Fruit fly (Drosophila melanogaster) whole organism, wandering third instar larva: Measurements from ENCODE around the gene CG15531.

Experiments
- Abd-B ChIP-seq: fragments of >200 bp; optimal IDR thresholded peaks from 2 replicates; lab custom pipeline; 2017; ENCODE audit warnings: missing biosample characterization, missing genetic modification characterization
- CG32264 ChIP-seq: fragments of 200-800 bp; sonication (Bioruptor generic); optimal IDR thresholded peaks from 2 replicates; lab custom pipeline; 2016; ENCODE audit warnings: missing biosample characterization, missing genetic modification characterization
- CG9705 ChIP-seq: fragments of 200-800 bp; sonication (Bioruptor generic); optimal IDR thresholded peaks from 2 replicates; lab custom pipeline; 2018; ENCODE audit warnings: missing biosample characterization, mild to moderate bottlenecking, missing genetic modification characterization
- CrebA ChIP-seq: fragments of 200-800 bp; sonication (Bioruptor generic); optimal IDR thresholded peaks from 2 replicates; lab custom pipeline; 2016; ENCODE audit warnings: missing biosample characterization, mild to moderate bottlenecking, missing genetic modification characterization, borderline replicate concordance
- Dfd ChIP-seq: fragments of >200 bp; optimal IDR thresholded peaks from 2 replicates; lab custom pipeline; 2017; ENCODE audit warnings: missing biosample characterization, missing genetic modification characterization
- Dif ChIP-seq: fragments of 200-275, 200-300 bp; sonication (Bioruptor generic); optimal IDR thresholded peaks from 2 replicates; lab custom pipeline; 2018; ENCODE audit warnings: missing biosample characterization, missing genetic modification characterization; ENCODE audit not compliant: partially characterized antibody
- GATAd ChIP-seq: sonication (Bioruptor generic); optimal IDR thresholded peaks from 2 replicates; lab custom pipeline; 2016; ENCODE audit warnings: missing biosample characterization, missing genetic modification characterization
- HLH106 ChIP-seq: fragments of 200-800 bp; optimal IDR thresholded peaks from 3 replicates; lab custom pipeline; 2019; ENCODE audit warnings: missing biosample characterization, mild to moderate bottlenecking, missing genetic modification characterization, moderate library complexity
- Hnf4 ChIP-seq: fragments of 200-800 bp; sonication (Bioruptor generic); optimal IDR thresholded peaks from 2 replicates; lab custom pipeline; 2016; ENCODE audit warnings: missing biosample characterization, mild to moderate bottlenecking, missing genetic modification characterization
- Hr78 ChIP-seq: fragments of >200 bp; optimal IDR thresholded peaks from 2 replicates; lab custom pipeline; 2017; ENCODE audit warnings: missing biosample characterization, missing genetic modification characterization
- Hr83 ChIP-seq: fragments of 200-300 bp; sonication (Bioruptor generic); optimal IDR thresholded peaks from 2 replicates; lab custom pipeline; 2016; ENCODE audit warnings: missing biosample characterization, mild to moderate bottlenecking, missing genetic modification characterization, moderate library complexity; ENCODE audit not compliant: poor library complexity, severe bottlenecking
- Jra ChIP-seq: sonication (Bioruptor generic); optimal IDR thresholded peaks from 2 replicates; lab custom pipeline; 2016; ENCODE audit warnings: missing biosample characterization, missing genetic modification characterization
- Mio ChIP-seq: sonication (Bioruptor generic); optimal IDR thresholded peaks from 2 replicates; lab custom pipeline; 2016; ENCODE audit warnings: missing biosample characterization, missing genetic modification characterization
- Myc ChIP-seq: fragments of >200 bp; optimal IDR thresholded peaks from 2 replicates; lab custom pipeline; 2017
- N ChIP-seq: fragments of >200 bp; optimal IDR thresholded peaks from 2 replicates; lab custom pipeline; 2018; ENCODE audit warnings: missing biosample characterization, missing external identifiers, missing genetic modification characterization
- OdsH ChIP-seq: fragments of 200-800 bp; sonication (Bioruptor generic); optimal IDR thresholded peaks from 2 replicates; lab custom pipeline; 2016; ENCODE audit warnings: missing biosample characterization, mild to moderate bottlenecking, missing genetic modification characterization
- Rel ChIP-seq, 2 experiments: fragments of 200-800 bp; sonication (Bioruptor generic) in 1 of 2; optimal IDR thresholded peaks; 2 replicates in 1 of 2; 3 replicates in 1 of 2; lab custom pipeline; 2016 to 2019; ENCODE audit warnings: mild to moderate bottlenecking in 2 of 2, missing biosample characterization in 2 of 2, missing genetic modification characterization in 2 of 2, moderate library complexity in 1 of 2
- Sp1 ChIP-seq: fragments of 200-800 bp; sonication (Bioruptor generic); optimal IDR thresholded peaks from 3 replicates; lab custom pipeline; 2019; ENCODE audit warnings: missing biosample characterization, mild to moderate bottlenecking, missing genetic modification characterization, moderate library complexity
- Vsx2 ChIP-seq: fragments of 200-300, 225-300 bp; sonication (Bioruptor generic); optimal IDR thresholded peaks from 2 replicates; lab custom pipeline; 2018; ENCODE audit warnings: missing biosample characterization, missing genetic modification characterization; ENCODE audit not compliant: partially characterized antibody
- br ChIP-seq: fragments of 200-800 bp; sonication (Bioruptor generic); optimal IDR thresholded peaks from 2 replicates; lab custom pipeline; 2016; ENCODE audit warnings: missing biosample characterization, missing genetic modification characterization
- brk ChIP-seq: fragments of 200-800 bp; sonication (Bioruptor generic); optimal IDR thresholded peaks from 2 replicates; lab custom pipeline; 2016; ENCODE audit warnings: missing biosample characterization, mild to moderate bottlenecking, missing genetic modification characterization
- dl ChIP-seq, 2 experiments: fragments of 175-275, 200-275 bp in 1 of 2; fragments of 200-275 bp in 1 of 2; sonication (Bioruptor generic); optimal IDR thresholded peaks; lab custom pipeline; 2018; ENCODE audit warnings: mild to moderate bottlenecking in 2 of 2, missing biosample characterization in 2 of 2, missing genetic modification characterization in 2 of 2, moderate library complexity in 2 of 2; ENCODE audit not compliant: partially characterized antibody in 2 of 2, insufficient read depth in 1 of 2
- dmrt93B ChIP-seq: fragments of 200-800 bp; sonication (Bioruptor generic); optimal IDR thresholded peaks from 2 replicates; lab custom pipeline; 2018; ENCODE audit warnings: missing biosample characterization, mild to moderate bottlenecking, missing genetic modification characterization
- dsf ChIP-seq: sonication (Bioruptor generic); optimal IDR thresholded peaks from 2 replicates; lab custom pipeline; 2016; ENCODE audit warnings: missing biosample characterization, missing genetic modification characterization, borderline replicate concordance
- ey ChIP-seq: fragments of 200-800 bp; sonication (Bioruptor generic); optimal IDR thresholded peaks from 2 replicates; lab custom pipeline; 2016; ENCODE audit warnings: missing biosample characterization, missing genetic modification characterization
- foxo ChIP-seq, 2 experiments: fragments of 200-800 bp; sonication (Bioruptor generic); optimal IDR thresholded peaks; 2 replicates in 1 of 2; 3 replicates in 1 of 2; lab custom pipeline; 2016 to 2017; ENCODE audit warnings: missing biosample characterization in 2 of 2, missing genetic modification characterization in 2 of 2
- fru ChIP-seq: fragments of 200-800 bp; sonication (Bioruptor generic); optimal IDR thresholded peaks from 3 replicates; lab custom pipeline; 2016; ENCODE audit warnings: missing biosample characterization, mild to moderate bottlenecking, missing genetic modification characterization
- h ChIP-seq: fragments of 200-800 bp; sonication (Bioruptor generic); optimal IDR thresholded peaks from 3 replicates; lab custom pipeline; 2016; ENCODE audit warnings: missing biosample characterization, mild to moderate bottlenecking, missing genetic modification characterization
- jim ChIP-seq: fragments of 175-275, 200-325 bp; sonication (Bioruptor generic); optimal IDR thresholded peaks from 2 replicates; lab custom pipeline; 2016; ENCODE audit warnings: missing biosample characterization, mild to moderate bottlenecking, missing genetic modification characterization
- lola ChIP-seq: fragments of >200 bp; optimal IDR thresholded peaks from 2 replicates; lab custom pipeline; 2017; ENCODE audit warnings: missing biosample characterization, missing genetic modification characterization
- pan ChIP-seq: fragments of >200 bp; optimal IDR thresholded peaks from 2 replicates; lab custom pipeline; 2017
- psq ChIP-seq: fragments of 200-800 bp; sonication (Bioruptor generic); optimal IDR thresholded peaks from 3 replicates; lab custom pipeline; 2017; ENCODE audit warnings: missing biosample characterization, mild to moderate bottlenecking, missing genetic modification characterization, moderate library complexity
- rgr ChIP-seq: fragments of 200-800 bp; sonication (Bioruptor generic); optimal IDR thresholded peaks from 3 replicates; lab custom pipeline; 2016; ENCODE audit warnings: missing biosample characterization, mild to moderate bottlenecking, missing genetic modification characterization
- sage ChIP-seq: fragments of 200-800 bp; sonication (Bioruptor generic); optimal IDR thresholded peaks from 2 replicates; lab custom pipeline; 2016; ENCODE audit warnings: missing biosample characterization, mild to moderate bottlenecking, missing genetic modification characterization
- sv ChIP-seq: fragments of 200-800 bp; sonication (Bioruptor generic); optimal IDR thresholded peaks from 3 replicates; lab custom pipeline; 2016; ENCODE audit warnings: missing biosample characterization, missing genetic modification characterization
- tai ChIP-seq: sonication (Bioruptor generic); optimal IDR thresholded peaks from 2 replicates; lab custom pipeline; 2016; ENCODE audit warnings: missing biosample characterization, missing genetic modification characterization
- usp ChIP-seq: fragments of >200 bp; optimal IDR thresholded peaks from 2 replicates; lab custom pipeline; 2017; ENCODE audit warnings: missing biosample characterization, missing genetic modification characterization
- woc ChIP-seq: sonication (Bioruptor generic); optimal IDR thresholded peaks from 2 replicates; lab custom pipeline; 2016; ENCODE audit warnings: missing biosample characterization, mild to moderate bottlenecking, missing genetic modification characterization

Gene CG15531

dm6 chr3R:30191047-30191446 lies 5.0 kb downstream of the CG15531 start, which contains the start of gene CG9747:
Gene CG9747, minus strand, starts transcription at chr3R:30191252.
- no peak for TF ChIP-seq fru (GFP tag; lab: Kevin White, UChicago)
- TF ChIP-seq dl (GFP tag; optimal IDR thresholded peaks at IDR 0.05; lab: Kevin White, UChicago; ENCODE audit: insufficient read depth in 1 of 2, partially characterized antibody in 2 of 2) = no peak
- no peak for TF ChIP-seq tai (GFP tag; lab: Kevin White, UChicago)
- TF ChIP-seq GATAd (GFP tag; lab: Kevin White, UChicago) = no peak
- TF ChIP-seq OdsH (GFP tag; lab: Kevin White, UChicago) = no peak
- no peak for TF ChIP-seq Hr78 (GFP tag; lab: Kevin White, UChicago)
- no peak for TF ChIP-seq sage (GFP tag; lab: Kevin White, UChicago)
- no peak for TF ChIP-seq Mio (GFP tag; lab: Kevin White, UChicago)
- TF ChIP-seq pan (lab: Kevin White, UChicago) = no peak
- TF ChIP-seq CG32264 (GFP tag; lab: Kevin White, UChicago) = no peak
- TF ChIP-seq CG9705 = no peak
- no peak for TF ChIP-seq woc
- no peak for TF ChIP-seq Vsx2
- TF ChIP-seq usp = no peak
- no peak for TF ChIP-seq Abd-B (GFP tag; lab: Kevin White, UChicago)
- TF ChIP-seq lola (GFP tag; lab: Kevin White, UChicago) = no peak
- TF ChIP-seq, all 38 proteins: peak for 0

- no peak for TF ChIP-seq Hr83 (GFP tag; lab: Kevin White, UChicago)
- TF ChIP-seq sage (GFP tag; lab: Kevin White, UChicago) = no peak
- TF ChIP-seq dmrt93B (GFP tag; lab: Kevin White, UChicago) = no peak
- no peak for TF ChIP-seq Vsx2
- TF ChIP-seq woc = peak; percentile 17
- peak; percentile 32 for TF ChIP-seq Hnf4 (GFP tag; lab: Kevin White, UChicago)
- no peak for TF ChIP-seq dl (GFP tag; optimal IDR thresholded peaks at IDR 0.05; lab: Kevin White, UChicago; ENCODE audit: insufficient read depth in 1 of 2, partially characterized antibody in 2 of 2)
- peak; percentile 63 for TF ChIP-seq rgr (GFP tag; lab: Kevin White, UChicago)
- TF ChIP-seq Abd-B (GFP tag; lab: Kevin White, UChicago) = no peak
- peak; percentile 63 for TF ChIP-seq ey
- no peak for TF ChIP-seq Rel (GFP tag; optimal IDR thresholded peaks at IDR 0.05; lab: Kevin White, UChicago)
- no peak for TF ChIP-seq Rel (tag; optimal IDR thresholded peaks at IDR 0.05; lab: Kevin White, UChicago)
- peak; percentile 67 for TF ChIP-seq br (GFP tag; lab: Kevin White, UChicago)
- TF ChIP-seq CG32264 (GFP tag; lab: Kevin White, UChicago) = peak; percentile 36
- no peak for TF ChIP-seq usp
- no peak for TF ChIP-seq CG9705
- TF ChIP-seq Hr78 (GFP tag; lab: Kevin White, UChicago) = no peak
- TF ChIP-seq foxo (GFP tag; optimal IDR thresholded peaks at IDR 0.05; lab: Kevin White, UChicago) = peak in 1 of 2 experiments; percentile 67
- TF ChIP-seq Dif (GFP tag; lab: Kevin White, UChicago) = no peak
- peak; percentile 76 for TF ChIP-seq h (GFP tag; lab: Kevin White, UChicago)
- TF ChIP-seq pan (lab: Kevin White, UChicago) = no peak
- peak; percentile 48 for TF ChIP-seq sv (GFP tag; lab: Kevin White, UChicago)
- no peak for TF ChIP-seq lola (GFP tag; lab: Kevin White, UChicago)
- no peak for TF ChIP-seq GATAd (GFP tag; lab: Kevin White, UChicago)
- no peak for TF ChIP-seq Dfd (GFP tag; lab: Kevin White, UChicago)
- peak; percentile 46 for TF ChIP-seq OdsH (GFP tag; lab: Kevin White, UChicago)
- TF ChIP-seq jim (GFP tag; lab: Kevin White, UChicago) = no peak
- TF ChIP-seq Jra (GFP tag; lab: Kevin White, UChicago) = no peak
- TF ChIP-seq Myc (lab: Kevin White, UChicago) = no peak
- TF ChIP-seq psq (GFP tag; lab: Kevin White, UChicago) = peak; percentile 44
- peak; percentile 39 for TF ChIP-seq Sp1
- TF ChIP-seq dsf = no peak
- no peak for TF ChIP-seq N (GFP tag; lab: Kevin White, UChicago)
- peak; percentile 69 for TF ChIP-seq fru (GFP tag; lab: Kevin White, UChicago)
- no peak for TF ChIP-seq brk
- TF ChIP-seq CrebA (GFP tag; lab: Kevin White, UChicago) = no peak
- peak; percentile 62 for TF ChIP-seq HLH106 (tag; lab: Kevin White, UChicago)
- TF ChIP-seq tai (GFP tag; lab: Kevin White, UChicago) = no peak
- TF ChIP-seq Mio (GFP tag; lab: Kevin White, UChicago) = no peak
- TF ChIP-seq, all 38 proteins: peak for 14
Measured at dm6 chr3R:30189836-30190235, 6.2 kb downstream of the CG15531 start.
